Fruit fly (Drosophila melanogaster) whole organism, embryonic: ENCODE measurements around the gene CG2816.

Source experiments
- Atf6 ChIP-seq: fragments of 200-800 bp; sonication (Bioruptor generic); IDR thresholded peaks from 2 replicates; pipeline ENCODE4 v1.3.6; 2022; ENCODE audit warnings: missing biosample characterization, missing genetic modification characterization
- B-H2 ChIP-seq: fragments of 200-800 bp; sonication (Bioruptor generic); optimal IDR thresholded peaks from 2 replicates; lab custom pipeline; 2018; ENCODE audit warnings: missing biosample characterization, mild to moderate bottlenecking, missing genetic modification characterization
- CG10366 ChIP-seq: fragments of 200-800 bp; sonication (Bioruptor generic); IDR thresholded peaks from 2 replicates; pipeline ENCODE4 v1.3.6; 2022; ENCODE audit warnings: missing biosample characterization, missing genetic modification characterization
- CG10462 ChIP-seq: fragments of 200-800 bp; sonication (Bioruptor generic); optimal IDR thresholded peaks from 2 replicates; lab custom pipeline; 2016; ENCODE audit warnings: missing biosample characterization, missing genetic modification characterization
- CG14965 ChIP-seq: fragments of 200-800 bp; sonication (Bioruptor generic); optimal IDR thresholded peaks from 2 replicates; lab custom pipeline; 2016; ENCODE audit warnings: missing biosample characterization, missing genetic modification characterization, borderline replicate concordance
- CG15514 ChIP-seq: fragments of 200-800 bp; sonication (Bioruptor generic); optimal IDR thresholded peaks from 3 replicates; lab custom pipeline; 2017; ENCODE audit warnings: missing biosample characterization, missing genetic modification characterization, mild to moderate bottlenecking, moderate library complexity, missing genetic modification reagents
- CG1792 ChIP-seq: fragments of 200-800 bp; sonication (Bioruptor generic); optimal IDR thresholded peaks from 2 replicates; lab custom pipeline; 2016; ENCODE audit warnings: missing biosample characterization, missing genetic modification characterization
- CG2889 ChIP-seq: fragments of 200-800 bp; sonication (Bioruptor generic); IDR thresholded peaks from 3 replicates; pipeline ENCODE4 v1.3.6; 2022; ENCODE audit warnings: missing biosample characterization, missing genetic modification characterization
- CG3065 ChIP-seq: fragments of 200-800 bp; sonication (Bioruptor generic); optimal IDR thresholded peaks from 2 replicates; lab custom pipeline; 2016; ENCODE audit warnings: missing biosample characterization, missing genetic modification characterization
- CG34376 ChIP-seq: fragments of 200-800 bp; sonication (Bioruptor generic); optimal IDR thresholded peaks from 2 replicates; lab custom pipeline; 2018; ENCODE audit warnings: missing biosample characterization, mild to moderate bottlenecking, missing genetic modification characterization
- CG4360 ChIP-seq: fragments of 200-800 bp; sonication (Bioruptor generic); IDR thresholded peaks from 2 replicates; pipeline ENCODE4 v1.3.6; 2022; ENCODE audit warnings: missing biosample characterization, missing genetic modification characterization
- CG6689 ChIP-seq: fragments of 200-800 bp; sonication (Bioruptor generic); IDR thresholded peaks from 2 replicates; pipeline ENCODE4 v1.3.6; 2022; ENCODE audit warnings: missing biosample characterization, missing genetic modification characterization
- CG6813 ChIP-seq: fragments of 200-800 bp; sonication (Bioruptor generic); optimal IDR thresholded peaks from 2 replicates; lab custom pipeline; 2017; ENCODE audit warnings: missing biosample characterization, missing genetic modification characterization, mild to moderate bottlenecking, moderate library complexity, missing genetic modification reagents
- CG7372 ChIP-seq: fragments of 200-800 bp; sonication (Bioruptor generic); IDR thresholded peaks from 2 replicates; pipeline ENCODE4 v1.3.6; 2022; ENCODE audit warnings: missing biosample characterization, missing genetic modification characterization
- CG7963 ChIP-seq: fragments of 200-800 bp; sonication (Bioruptor generic); IDR thresholded peaks from 3 replicates; pipeline ENCODE4 v1.3.6; 2022; ENCODE audit warnings: missing biosample characterization, missing genetic modification characterization; ENCODE audit not compliant: partially characterized antibody
- CTCF ChIP-seq: fragments of 200-800 bp; sonication (Bioruptor generic); optimal IDR thresholded peaks from 2 replicates; lab custom pipeline; 2017; ENCODE audit warnings: missing biosample characterization, mild to moderate bottlenecking, missing genetic modification characterization, moderate library complexity
- D19B ChIP-seq: fragments of 200-800 bp; sonication (Bioruptor generic); optimal IDR thresholded peaks from 2 replicates; lab custom pipeline; 2017; ENCODE audit warnings: missing biosample characterization, mild to moderate bottlenecking, missing genetic modification characterization
- Deaf1 ChIP-seq: fragments of 200-800 bp; optimal IDR thresholded peaks from 3 replicates; lab custom pipeline; 2019; ENCODE audit warnings: missing biosample characterization, mild to moderate bottlenecking, missing genetic modification characterization, moderate library complexity
- Drgx ChIP-seq: fragments of 200-800 bp; sonication (Bioruptor generic); IDR thresholded peaks from 2 replicates; pipeline ENCODE4 v1.3.6; 2022; ENCODE audit warnings: missing biosample characterization, missing genetic modification characterization
- Fer1 ChIP-seq: fragments of 200-800 bp; sonication (Bioruptor generic); optimal IDR thresholded peaks from 2 replicates; lab custom pipeline; 2017; ENCODE audit warnings: missing biosample characterization, mild to moderate bottlenecking, missing genetic modification characterization
- Gsc ChIP-seq: fragments of 200-800 bp; sonication (Bioruptor generic); IDR thresholded peaks from 2 replicates; pipeline ENCODE4 v1.3.6; 2022; ENCODE audit warnings: missing biosample characterization, missing genetic modification characterization
- Hey ChIP-seq: fragments of 200-800 bp; sonication (Bioruptor generic); optimal IDR thresholded peaks from 3 replicates; lab custom pipeline; 2018; ENCODE audit warnings: missing biosample characterization, mild to moderate bottlenecking, missing genetic modification characterization
- Hsf ChIP-seq: fragments of 200-800 bp; sonication (Bioruptor generic); optimal IDR thresholded peaks from 3 replicates; lab custom pipeline; 2016; ENCODE audit warnings: missing biosample characterization, missing genetic modification characterization
- Lhr ChIP-seq: fragments of 200-800 bp; sonication (Bioruptor generic); optimal IDR thresholded peaks from 3 replicates; lab custom pipeline; 2017; ENCODE audit warnings: mild to moderate bottlenecking, missing biosample characterization, missing genetic modification reagents, missing genetic modification characterization
- Med ChIP-seq: fragments of 200-800 bp; sonication (Bioruptor generic); peaks from one replicate; lab custom pipeline; 2016; ENCODE audit warnings: missing biosample characterization, missing genetic modification characterization, mild to moderate bottlenecking, inconsistent platforms, moderate library complexity
- Mrtf ChIP-seq: fragments of 200-800 bp; sonication (Bioruptor generic); IDR thresholded peaks from 3 replicates; pipeline ENCODE4 v1.3.6; 2022; ENCODE audit warnings: missing biosample characterization, missing genetic modification characterization
- Nf-YB ChIP-seq: fragments of 200-800 bp; sonication (Bioruptor generic); optimal IDR thresholded peaks from 3 replicates; lab custom pipeline; 2019; ENCODE audit warnings: missing biosample characterization, mild to moderate bottlenecking, missing genetic modification characterization, moderate library complexity
- Side ChIP-seq: fragments of 200-800 bp; sonication (Bioruptor generic); optimal IDR thresholded peaks from 2 replicates; lab custom pipeline; 2016; ENCODE audit warnings: missing biosample characterization, missing genetic modification characterization
- Sry-β ChIP-seq: fragments of 200-800 bp; sonication (Bioruptor generic); optimal IDR thresholded peaks from 2 replicates; lab custom pipeline; 2018; ENCODE audit warnings: missing biosample characterization, mild to moderate bottlenecking, missing genetic modification characterization, moderate library complexity
- Ssrp ChIP-seq: fragments of 200-800 bp; sonication (Bioruptor generic); optimal IDR thresholded peaks from 2 replicates; lab custom pipeline; 2018; ENCODE audit warnings: missing biosample characterization, mild to moderate bottlenecking, missing genetic modification characterization, moderate library complexity
- Tbp ChIP-seq: fragments of >200 bp; optimal IDR thresholded peaks from 2 replicates; lab custom pipeline; 2018; ENCODE audit warnings: missing biosample characterization, missing genetic modification characterization
- ab ChIP-seq: fragments of 200-800 bp; sonication (Bioruptor generic); optimal IDR thresholded peaks from 2 replicates; lab custom pipeline; 2016; ENCODE audit warnings: missing biosample characterization, missing genetic modification characterization
- ara ChIP-seq: fragments of 200-800 bp; sonication (Bioruptor generic); IDR thresholded peaks from 2 replicates; pipeline ENCODE4 v1.3.6; 2022; ENCODE audit warnings: missing biosample characterization, missing genetic modification characterization
- ase ChIP-seq: fragments of 200-800 bp; sonication (Bioruptor generic); IDR thresholded peaks from 3 replicates; pipeline ENCODE4 v1.3.6; 2022; ENCODE audit warnings: missing biosample characterization, missing genetic modification characterization
- bcd ChIP-seq: fragments of 200-800 bp; sonication (Bioruptor generic); optimal IDR thresholded peaks from 2 replicates; lab custom pipeline; 2017; ENCODE audit warnings: missing biosample characterization, mild to moderate bottlenecking, missing genetic modification characterization
- cad ChIP-seq: fragments of >200 bp; optimal IDR thresholded peaks from 2 replicates; lab custom pipeline; 2017; ENCODE audit warnings: missing biosample characterization, missing genetic modification characterization
- caup ChIP-seq: fragments of 200-800 bp; sonication (Bioruptor generic); optimal IDR thresholded peaks from 3 replicates; lab custom pipeline; 2017; ENCODE audit warnings: missing biosample characterization, mild to moderate bottlenecking, missing genetic modification characterization, moderate library complexity; ENCODE audit not compliant: severe bottlenecking
- cg ChIP-seq: fragments of 200-800 bp; sonication (Bioruptor generic); optimal IDR thresholded peaks from 3 replicates; lab custom pipeline; 2019; ENCODE audit warnings: missing biosample characterization, mild to moderate bottlenecking, missing genetic modification characterization, moderate library complexity
- crc ChIP-seq: fragments of 200-800 bp; sonication (Bioruptor generic); optimal IDR thresholded peaks from 2 replicates; lab custom pipeline; 2016; ENCODE audit warnings: missing biosample characterization, missing genetic modification characterization
- cwo ChIP-seq: fragments of 200-800 bp; sonication (Bioruptor generic); optimal IDR thresholded peaks from 3 replicates; lab custom pipeline; 2017; ENCODE audit warnings: missing biosample characterization, missing genetic modification characterization, mild to moderate bottlenecking, moderate library complexity, missing genetic modification reagents
- ewg ChIP-seq: fragments of 200-800 bp; sonication (Bioruptor generic); optimal IDR thresholded peaks from 3 replicates; lab custom pipeline; 2017; ENCODE audit warnings: mild to moderate bottlenecking, missing biosample characterization, missing genetic modification reagents, missing genetic modification characterization
- h ChIP-seq: fragments of >200 bp; optimal IDR thresholded peaks from 2 replicates; lab custom pipeline; 2017
- ham ChIP-seq: fragments of 200-800 bp; sonication (Bioruptor generic); IDR thresholded peaks from 2 replicates; pipeline ENCODE4 v1.3.6; 2022; ENCODE audit warnings: missing biosample characterization, missing genetic modification characterization
- hkb ChIP-seq, 2 experiments: fragments of 200-800 bp in 1 of 2; fragments of >200 bp in 1 of 2; sonication (Bioruptor generic) in 1 of 2; IDR thresholded peaks in 1 of 2; optimal IDR thresholded peaks in 1 of 2; 2 replicates each; pipeline versions ENCODE4 v1.3.6 to Lab custom; 2017 to 2022; ENCODE audit warnings: missing biosample characterization in 1 of 2, missing genetic modification characterization in 1 of 2
- nau ChIP-seq: fragments of 200-800 bp; sonication (Bioruptor generic); optimal IDR thresholded peaks from 3 replicates; lab custom pipeline; 2017; ENCODE audit warnings: missing biosample characterization, mild to moderate bottlenecking, missing genetic modification characterization, missing genetic modification reagents
- peb ChIP-seq: fragments of 200-800 bp; sonication (Bioruptor generic); IDR thresholded peaks from 2 replicates; pipeline ENCODE4 v1.3.6; 2022; ENCODE audit warnings: missing biosample characterization, missing genetic modification characterization
- pum ChIP-seq: fragments of 200-800 bp; sonication (Bioruptor generic); optimal IDR thresholded peaks from 2 replicates; lab custom pipeline; 2016; ENCODE audit warnings: missing biosample characterization, missing genetic modification characterization
- sens ChIP-seq: fragments of 200-800 bp; sonication (Bioruptor generic); peaks from one replicate; lab custom pipeline; 2016; ENCODE audit warnings: missing biosample characterization, missing genetic modification characterization
- sob ChIP-seq: fragments of 200-800 bp; sonication (Bioruptor generic); IDR thresholded peaks from 2 replicates; pipeline ENCODE4 v1.3.6; 2022; ENCODE audit warnings: missing biosample characterization, missing genetic modification characterization
- vnd ChIP-seq: fragments of 200-800 bp; sonication (Bioruptor generic); IDR thresholded peaks from 3 replicates; pipeline ENCODE4 v1.3.6; 2022; ENCODE audit warnings: missing biosample characterization, missing genetic modification characterization; ENCODE audit not compliant: partially characterized antibody

The CG2816 gene

DNA sequence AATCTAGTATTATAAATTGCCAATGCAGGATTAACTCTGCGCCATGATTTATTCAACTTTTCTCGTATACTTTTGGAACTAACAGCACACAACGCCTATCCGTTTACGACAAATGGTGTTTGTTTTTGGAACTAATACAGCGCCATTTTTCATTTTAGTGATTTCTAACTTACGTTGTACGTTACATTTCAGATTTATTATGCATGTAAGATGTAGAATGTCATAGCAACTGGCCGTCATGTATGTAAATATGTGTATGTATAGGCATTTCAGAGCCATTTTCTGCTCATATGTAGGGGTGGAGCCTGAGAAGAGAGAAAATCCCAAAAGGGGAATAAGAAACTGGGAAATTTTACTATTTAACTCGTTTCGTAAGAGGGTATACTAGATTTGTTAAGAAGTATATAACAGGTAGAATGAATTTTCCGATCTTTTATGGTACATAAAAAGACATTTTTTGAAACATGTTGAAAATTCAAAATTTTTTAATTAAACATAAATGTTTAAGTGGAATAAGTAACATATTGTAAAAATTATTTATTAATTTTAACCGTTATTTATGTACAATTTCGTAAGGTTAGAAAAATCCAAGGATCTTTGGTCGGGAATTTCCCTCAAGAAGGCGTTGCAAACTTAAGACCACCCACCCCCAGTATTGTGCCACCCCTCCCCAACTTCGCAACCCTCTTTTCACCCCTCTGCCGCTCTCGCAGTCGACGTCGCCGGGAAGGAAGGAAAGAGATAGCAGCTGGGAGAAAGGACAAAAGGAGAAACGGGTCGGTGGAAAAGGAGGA is 45.9 kb upstream of the CG2816 start (continued):
- TF ChIP-seq CG10462 (GFP tag; lab: Kevin White, UChicago) = no peak
- TF ChIP-seq pum (GFP tag; lab: Kevin White, UChicago) = peak; percentile 73
- TF ChIP-seq B-H2 (GFP tag; lab: Kevin White, UChicago) = peak; percentile 75
- TF ChIP-seq CG7372 (GFP tag; lab: Robert Waterston, UW) = no peak
- TF ChIP-seq crc (GFP tag; lab: Kevin White, UChicago) = no peak
- no peak for TF ChIP-seq ham (GFP tag; lab: Robert Waterston, UW)
- peak; percentile 71 for TF ChIP-seq Fer1 (GFP tag; lab: Kevin White, UChicago)
- TF ChIP-seq hkb (optimal IDR thresholded peaks at IDR 0.05; lab: Kevin White, UChicago) = no peak
- peak; percentile 34; the same call in 1 of the 2 replicates for TF ChIP-seq hkb (GFP tag; IDR thresholded peaks at IDR 0.05; lab: Robert Waterston, UW)
- no peak for TF ChIP-seq D19B (GFP tag; lab: Kevin White, UChicago)
- TF ChIP-seq Side = peak; percentile 76
- TF ChIP-seq h (lab: Kevin White, UChicago) = no peak
- TF ChIP-seq CG2889 (GFP tag; lab: Robert Waterston, UW) = no peak
- TF ChIP-seq CG15514 (GFP tag; lab: Kevin White, UChicago) = peak; percentile 38
- TF ChIP-seq caup (GFP tag; lab: Kevin White, UChicago) = peak; percentile 27
- peak; percentile 7 for TF ChIP-seq CG34376 (GFP tag; lab: Kevin White, UChicago)
- TF ChIP-seq Gsc (GFP tag; lab: Robert Waterston, UW) = no peak
- TF ChIP-seq CG1792 (GFP tag; lab: Kevin White, UChicago) = peak; percentile 54
- no peak for TF ChIP-seq CG3065 (GFP tag; lab: Kevin White, UChicago)
- TF ChIP-seq Ssrp (tag; lab: Kevin White, UChicago) = no peak
- no peak for TF ChIP-seq Sry-β
- TF ChIP-seq Hsf (GFP tag; lab: Kevin White, UChicago) = peak; percentile 80
- no peak for TF ChIP-seq Mrtf (GFP tag; lab: Robert Waterston, UW)
- no peak for TF ChIP-seq CG14965 (GFP tag; lab: Kevin White, UChicago)
- peak; percentile 5 for TF ChIP-seq Deaf1 (tag; lab: Kevin White, UChicago)
- TF ChIP-seq cg (GFP tag; lab: Kevin White, UChicago) = peak; percentile 50
- peak; percentile 18; the same call in 1 of the 2 replicates for TF ChIP-seq CG10366 (GFP tag; lab: Robert Waterston, UW)
- peak; percentile 100 for TF ChIP-seq CTCF (GFP tag; lab: Kevin White, UChicago)
- TF ChIP-seq sob (GFP tag; lab: Robert Waterston, UW) = peak; percentile 74
- no peak for TF ChIP-seq CG6689 (GFP tag; lab: Robert Waterston, UW)
- TF ChIP-seq Atf6 = no peak
- no peak for TF ChIP-seq CG6813 (GFP tag; lab: Kevin White, UChicago)
- TF ChIP-seq sens = peak; percentile 95
- no peak for TF ChIP-seq peb (GFP tag; lab: Robert Waterston, UW)
- peak; percentile 50 for TF ChIP-seq bcd (GFP tag; lab: Kevin White, UChicago)
- TF ChIP-seq Lhr (GFP tag; lab: Kevin White, UChicago) = peak; percentile 80
- TF ChIP-seq Hey (tag; lab: Kevin White, UChicago) = no peak
- no peak for TF ChIP-seq cad
- peak; percentile 71; the same call in 2 of the 3 replicates for TF ChIP-seq ase (GFP tag; lab: Robert Waterston, UW)
- no peak for TF ChIP-seq ab (GFP tag; lab: Kevin White, UChicago)
- no peak for TF ChIP-seq nau (GFP tag; lab: Kevin White, UChicago)
- peak; percentile 64 for TF ChIP-seq ara
- peak; percentile 86 for TF ChIP-seq Nf-YB (GFP tag; lab: Kevin White, UChicago)
- no peak for TF ChIP-seq cwo (GFP tag; lab: Kevin White, UChicago)
- TF ChIP-seq ewg (GFP tag; lab: Kevin White, UChicago) = peak; percentile 42
- TF ChIP-seq Med (GFP tag; lab: Kevin White, UChicago) = peak; percentile 96
- no peak for TF ChIP-seq vnd (GFP tag; lab: Robert Waterston, UW)
- TF ChIP-seq CG4360 (GFP tag; lab: Robert Waterston, UW) = no peak
- no peak for TF ChIP-seq CG7963
- TF ChIP-seq Drgx = peak; percentile 81
- TF ChIP-seq Tbp (GFP tag; lab: Kevin White, UChicago) = no peak
